Worm (Caenorhabditis elegans) whole organism, L1 larva: ENCODE data around the gene lgc-24.
A peak's percentile ranks its signal among the peaks of the same experiment; 100 is the strongest.

Experiments used
- Y116A8C.19 ChIP-seq: sonication (generic microtip); optimal IDR thresholded peaks from 2 replicates; lab custom pipeline; 2016; ENCODE audit warnings: missing compliant biosample characterization, missing genetic modification characterization, borderline replicate concordance
- alr-1 ChIP-seq: fragments of 200-800 bp; sonication (Bioruptor generic); optimal IDR thresholded peaks from 2 replicates; lab custom pipeline; 2018; ENCODE audit warnings: borderline replicate concordance, mild to moderate bottlenecking, missing genetic modification characterization, missing compliant biosample characterization
- blmp-1 ChIP-seq: fragments of 150-350 bp; optimal IDR thresholded peaks from 2 replicates; lab custom pipeline; 2014; ENCODE audit warnings: missing biosample characterization, missing genetic modification characterization
- ceh-82 ChIP-seq, 3 experiments: fragments of 150-350 bp in 1 of 3; sonication (generic microtip) in 2 of 3; optimal IDR thresholded peaks; 2 replicates each; lab custom pipeline; 2014 to 2017; ENCODE audit warnings: missing biosample characterization in 3 of 3, missing genetic modification characterization in 3 of 3
- ces-1 ChIP-seq: fragments of 150-350 bp; optimal IDR thresholded peaks from 2 replicates; lab custom pipeline; 2014; ENCODE audit warnings: missing biosample characterization, missing genetic modification reagents, missing genetic modification characterization
- dpl-1 ChIP-seq, 3 experiments: fragments of 150-350 bp in 2 of 3; sonication (generic microtip) in 1 of 3; optimal IDR thresholded peaks; 2 replicates each; lab custom pipeline; 2014 to 2017; ENCODE audit warnings: missing biosample characterization in 3 of 3, missing genetic modification characterization in 3 of 3, missing genetic modification reagents in 3 of 3
- dsc-1 ChIP-seq: sonication (generic microtip); optimal IDR thresholded peaks from 2 replicates; lab custom pipeline; 2016; ENCODE audit warnings: mild to moderate bottlenecking, missing genetic modification characterization, missing compliant biosample characterization
- efl-1 ChIP-seq, 4 experiments: fragments of 150-350 bp; optimal IDR thresholded peaks in 3 of 4; peaks in 1 of 4; 1 replicate in 1 of 4; 2 replicates in 3 of 4; lab custom pipeline; 2014; ENCODE audit warnings: missing biosample characterization in 2 of 4, missing genetic modification characterization in 2 of 4, missing genetic modification reagents in 2 of 4
- egl-13 ChIP-seq: sonication (generic microtip); optimal IDR thresholded peaks from 2 replicates; lab custom pipeline; 2016; ENCODE audit warnings: missing genotype, missing genetic modification reagents, missing genetic modification characterization, missing compliant biosample characterization
- fkh-10 ChIP-seq: sonication (generic microtip); optimal IDR thresholded peaks from 2 replicates; lab custom pipeline; 2017; ENCODE audit warnings: missing biosample characterization, missing genetic modification reagents, missing genetic modification characterization
- fkh-4 ChIP-seq: sonication (generic microtip); optimal IDR thresholded peaks from 2 replicates; lab custom pipeline; 2016; ENCODE audit warnings: missing compliant biosample characterization, missing genetic modification characterization, borderline replicate concordance
- fkh-8 ChIP-seq: sonication (generic microtip); optimal IDR thresholded peaks from 2 replicates; lab custom pipeline; 2016; ENCODE audit warnings: mild to moderate bottlenecking, missing genetic modification characterization, missing compliant biosample characterization
- hlh-17 ChIP-seq: fragments of 200-800 bp; sonication (Bioruptor generic); optimal IDR thresholded peaks from 2 replicates; lab custom pipeline; 2018; ENCODE audit warnings: missing genetic modification characterization, mild to moderate bottlenecking, missing compliant biosample characterization, moderate library complexity, borderline replicate concordance
- hpl-2 ChIP-seq: fragments of 150-350 bp; optimal IDR thresholded peaks from 2 replicates; lab custom pipeline; 2014; ENCODE audit warnings: missing biosample characterization, missing genetic modification reagents, missing genetic modification characterization
- jun-1 ChIP-seq: fragments of 150-350 bp; optimal IDR thresholded peaks from 2 replicates; lab custom pipeline; 2014; ENCODE audit warnings: missing biosample characterization, missing genetic modification reagents, missing genetic modification characterization
- lin-13 ChIP-seq: fragments of 150-350 bp; optimal IDR thresholded peaks from 2 replicates; lab custom pipeline; 2014; ENCODE audit warnings: missing biosample characterization, missing genetic modification reagents, missing genetic modification characterization
- lsy-2 ChIP-seq, 2 experiments: fragments of 150-350 bp; optimal IDR thresholded peaks; 2 replicates each; lab custom pipeline; 2014; ENCODE audit warnings: missing biosample characterization in 2 of 2, missing genetic modification characterization in 2 of 2
- mab-9 ChIP-seq: fragments of 200-800 bp; sonication (Bioruptor generic); IDR thresholded peaks from 2 replicates; pipeline ENCODE4 v1.3.6; 2022; ENCODE audit warnings: missing genetic modification reagents, missing genetic modification characterization, missing compliant biosample characterization
- mep-1 ChIP-seq: fragments of 150-350 bp; optimal IDR thresholded peaks from 2 replicates; lab custom pipeline; 2014; ENCODE audit warnings: missing biosample characterization, missing genetic modification characterization
- nhr-19 ChIP-seq: fragments of 200-800 bp; sonication (Bioruptor generic); conservative IDR thresholded peaks from 2 replicates; pipeline ENCODE4 v1.3.6; 2022; ENCODE audit warnings: missing genetic modification characterization, missing compliant biosample characterization
- nhr-28 ChIP-seq: fragments of 150-350 bp; optimal IDR thresholded peaks from 2 replicates; lab custom pipeline; 2014; ENCODE audit warnings: missing biosample characterization, missing genetic modification characterization
- nhr-71 ChIP-seq: sonication (generic microtip); optimal IDR thresholded peaks from 2 replicates; lab custom pipeline; 2016; ENCODE audit warnings: mild to moderate bottlenecking, missing genetic modification characterization, moderate library complexity, missing compliant biosample characterization
- nhr-85 ChIP-seq: sonication (generic microtip); peaks from one replicate; lab custom pipeline; 2016; ENCODE audit warnings: missing genetic modification characterization, inconsistent platforms, missing compliant biosample characterization
- pax-3 ChIP-seq: fragments of 200-800 bp; sonication (Bioruptor generic); optimal IDR thresholded peaks from 2 replicates; lab custom pipeline; 2018; ENCODE audit warnings: mild to moderate bottlenecking, missing genetic modification characterization, moderate library complexity, missing compliant biosample characterization
- snu-23 ChIP-seq: sonication (generic microtip); optimal IDR thresholded peaks from 2 replicates; lab custom pipeline; 2016; ENCODE audit warnings: missing genetic modification characterization, missing compliant biosample characterization
- sox-4 ChIP-seq: sonication (generic microtip); optimal IDR thresholded peaks from 2 replicates; lab custom pipeline; 2016; ENCODE audit warnings: missing genetic modification characterization, missing compliant biosample characterization
- unc-130 ChIP-seq: fragments of 150-350 bp; optimal IDR thresholded peaks from 2 replicates; lab custom pipeline; 2017; ENCODE audit warnings: missing biosample characterization, missing genetic modification characterization, inconsistent platforms
- unc-98 ChIP-seq: fragments of 200-800 bp; sonication (Bioruptor generic); IDR thresholded peaks from 2 replicates; pipeline ENCODE4 v1.3.6; 2022; ENCODE audit warnings: missing genetic modification characterization, missing compliant biosample characterization
- vab-15 ChIP-seq: sonication (generic microtip); optimal IDR thresholded peaks from 2 replicates; lab custom pipeline; 2017; ENCODE audit warnings: missing genotype, mild to moderate bottlenecking, missing genetic modification characterization, missing compliant biosample characterization
- ztf-11 ChIP-seq, 2 experiments: sonication (generic microtip); optimal IDR thresholded peaks; 2 replicates each; lab custom pipeline; 2016 to 2017; ENCODE audit warnings: missing genetic modification characterization in 2 of 2, missing biosample characterization in 1 of 2, missing compliant biosample characterization in 1 of 2
- ztf-4 ChIP-seq: fragments of 150-350 bp; optimal IDR thresholded peaks from 2 replicates; lab custom pipeline; 2014; ENCODE audit warnings: missing biosample characterization, missing genetic modification characterization

Gene lgc-24

ce11 chrX:12086297-12086696 is 17.9 kb downstream of the lgc-24 start:
- TF ChIP-seq efl-1 (optimal IDR thresholded peaks at IDR 0.05; lab: Kevin White, UChicago) (no peak), efl-1 (GFP tag; optimal IDR thresholded peaks at IDR 0.05 in 1 of 2; lab: Kevin White, UChicago) (no peak), dsc-1 (tag; lab: Kevin White, UChicago) (peak; percentile 14), ztf-11 (tag; optimal IDR thresholded peaks at IDR 0.05; lab: Kevin White, UChicago) (peak in 1 of 2 experiments; percentile 5)

ce11 chrX:12092621-12093020 is 24.3 kb downstream of the lgc-24 start:
- no peak for TF ChIP-seq fkh-10 (GFP tag; lab: Kevin White, UChicago)
- no peak for TF ChIP-seq hlh-17 (GFP tag; lab: Kevin White, UChicago)
- no peak for TF ChIP-seq mep-1
- TF ChIP-seq nhr-28: no peak
- peak in 1 of 2 experiments; percentile 46 for TF ChIP-seq ztf-11 (tag; optimal IDR thresholded peaks at IDR 0.05; lab: Kevin White, UChicago)

ce11 chrX:12093043-12093442 is 24.7 kb downstream of the lgc-24 start, which contains the start of gene W03G11.4:
W03G11.4 (minus strand) TSS chrX:12093143.
- TF ChIP-seq dsc-1 (tag; lab: Kevin White, UChicago) (no peak), vab-15 (tag; lab: Kevin White, UChicago) (no peak), nhr-19 (no peak), nhr-85 (tag; lab: Kevin White, UChicago) (peak; percentile 22), alr-1 (tag; lab: Kevin White, UChicago) (no peak), hpl-2 (GFP tag; lab: Kevin White, UChicago) (no peak), hlh-17 (GFP tag; lab: Kevin White, UChicago) (no peak), nhr-71 (tag; lab: Kevin White, UChicago) (no peak), Y116A8C.19 (tag; lab: Kevin White, UChicago) (no peak)

ce11 chrX:12093992-12094391 is 25.6 kb downstream of the lgc-24 start:
- TF ChIP-seq sox-4 (tag; lab: Kevin White, UChicago) (no peak), unc-98 (no peak), lsy-2 (tag; optimal IDR thresholded peaks at IDR 0.05; lab: Kevin White, UChicago) (no peak), egl-13 (tag; lab: Kevin White, UChicago) (no peak), unc-130 (tag; lab: Kevin White, UChicago) (no peak), mab-9 (GFP tag; lab: Robert Waterston, UW) (no peak), blmp-1 (no peak), fkh-4 (tag; lab: Kevin White, UChicago) (no peak), fkh-8 (tag; lab: Kevin White, UChicago) (no peak), vab-15 (tag; lab: Kevin White, UChicago) (no peak)
- TF ChIP-seq, all 84 proteins: peak for 0

ce11 chrX:12095200-12095599 is 26.9 kb downstream of the lgc-24 start:
- TF ChIP-seq ztf-4 (tag; lab: Kevin White, UChicago) (no peak), snu-23 (GFP tag; lab: Kevin White, UChicago) (no peak), lin-13 (GFP tag; lab: Kevin White, UChicago) (no peak), unc-130 (tag; lab: Kevin White, UChicago) (no peak), efl-1 (optimal IDR thresholded peaks at IDR 0.05; lab: Kevin White, UChicago) (no peak), efl-1 (GFP tag; optimal IDR thresholded peaks at IDR 0.05 in 1 of 2; lab: Kevin White, UChicago) (peak in 1 of 2 experiments; percentile 58)

- TF ChIP-seq hpl-2 (GFP tag; lab: Kevin White, UChicago): no peak
- TF ChIP-seq ces-1 (GFP tag; lab: Kevin White, UChicago): no peak
- TF ChIP-seq ceh-82 (tag; optimal IDR thresholded peaks at IDR 0.05; lab: Kevin White, UChicago): no peak
- TF ChIP-seq ztf-11 (tag; optimal IDR thresholded peaks at IDR 0.05; lab: Kevin White, UChicago): no peak
- no peak for TF ChIP-seq pax-3 (tag; lab: Kevin White, UChicago)
- TF ChIP-seq mep-1: no peak
- no peak for TF ChIP-seq dpl-1 (GFP tag; optimal IDR thresholded peaks at IDR 0.05; lab: Kevin White, UChicago)
- TF ChIP-seq jun-1 (tag; lab: Kevin White, UChicago): no peak
- TF ChIP-seq mab-9 (GFP tag; lab: Robert Waterston, UW): no peak
- no peak for TF ChIP-seq hlh-17 (GFP tag; lab: Kevin White, UChicago)
Measured at ce11 chrX:12097995-12098394, 29.6 kb downstream of the lgc-24 start.
